Worm (Caenorhabditis elegans): Measurements from ENCODE around the gene srz-61.

srz-61 gene

DNA sequence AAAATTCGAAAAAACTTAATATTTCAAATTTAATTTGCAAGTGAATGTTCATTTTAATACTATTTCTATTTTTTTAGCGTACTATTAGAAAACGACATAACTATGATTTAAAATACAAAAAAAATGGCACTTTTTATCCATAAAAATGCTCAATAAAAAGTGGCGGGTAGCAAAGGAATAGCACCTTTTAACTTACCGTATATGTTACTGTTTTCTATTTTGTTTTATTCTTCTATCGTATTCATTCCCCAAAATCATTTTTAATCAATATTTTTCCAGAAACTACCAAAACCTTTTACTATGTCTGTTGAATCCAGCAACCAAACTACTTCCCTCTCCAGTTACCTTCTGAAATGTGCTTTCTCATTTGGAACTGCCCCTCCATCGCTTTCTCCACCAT is 29.7 kb downstream of the srz-61 start, which contains the start of gene C35D6.4:
C35D6.4 (plus strand) TSS at position 301 of the 400 bp plus-strand sequence.
- TF ChIP-seq scrt-1 (GFP tag; IDR thresholded peaks at IDR 0.05) (no peak), pes-1 (GFP tag; IDR thresholded peaks at IDR 0.05) (no peak), sea-1 (GFP tag; conservative IDR thresholded peaks at IDR 0.05) (no peak), ceh-36 (tag; optimal IDR thresholded peaks at IDR 0.05) (no peak), hmg-4 (GFP tag; optimal IDR thresholded peaks at IDR 0.05) (no peak), ama-1 (optimal IDR thresholded peaks at IDR 0.05) (no peak), B0310.2 (tag; optimal IDR thresholded peaks at IDR 0.05) (no peak), hmbx-1 (tag; optimal IDR thresholded peaks at IDR 0.05) (no peak), tbx-37 (GFP tag; conservative IDR thresholded peaks at IDR 0.05) (no peak), flt-1 (GFP tag; IDR thresholded peaks at IDR 0.05) (no peak), ceh-13 (GFP tag; optimal IDR thresholded peaks at IDR 0.05) (no peak)

DNA sequence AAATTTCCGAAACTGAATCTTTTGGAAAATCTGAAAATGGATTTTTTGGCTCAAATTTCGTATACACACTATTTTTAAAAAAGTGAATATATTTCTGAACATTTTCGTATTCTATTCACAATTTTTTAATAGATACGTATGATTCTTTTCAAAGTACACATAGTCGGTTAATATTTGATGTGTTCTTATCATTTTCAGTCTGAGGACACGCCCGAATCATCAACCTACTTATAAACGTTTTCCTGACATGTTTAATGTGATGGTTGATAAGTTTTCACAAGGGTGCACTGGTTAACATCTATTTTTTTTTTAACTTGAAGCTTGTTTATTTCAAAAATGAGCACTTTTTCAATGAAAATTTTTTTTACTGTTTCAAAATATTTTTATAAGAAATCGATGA is 43.6 kb downstream of the srz-61 start:
- TF ChIP-seq tbx-11 (GFP tag; IDR thresholded peaks at IDR 0.05), result no peak
- no peak for TF ChIP-seq flt-1 (GFP tag; IDR thresholded peaks at IDR 0.05)
- TF ChIP-seq ets-7 (tag; optimal IDR thresholded peaks at IDR 0.05), result no peak

DNA sequence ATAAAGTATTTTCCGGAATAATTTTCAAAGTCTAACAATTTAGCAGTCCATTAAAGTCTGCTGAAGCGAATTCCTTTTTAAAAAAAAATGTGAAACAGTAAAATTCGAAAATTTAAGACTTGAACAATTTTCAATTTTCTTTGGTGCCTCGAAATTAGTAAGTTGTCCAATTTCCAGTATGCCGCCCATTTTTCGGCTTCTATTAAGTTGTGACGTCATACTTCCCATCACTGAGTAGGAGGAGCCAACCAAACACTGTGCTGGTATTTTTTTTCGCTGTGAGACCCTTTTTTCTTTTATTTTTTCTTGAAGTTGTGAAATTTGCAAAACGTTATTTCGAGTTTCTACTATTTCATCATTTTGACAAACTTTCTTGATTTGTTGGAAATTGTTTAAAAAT is 49.6 kb downstream of the srz-61 start:
- TF ChIP-seq ceh-13 (GFP tag; optimal IDR thresholded peaks at IDR 0.05), result no peak
- TF ChIP-seq flt-1 (GFP tag; IDR thresholded peaks at IDR 0.05), result no peak
- no peak for TF ChIP-seq ets-7 (tag; optimal IDR thresholded peaks at IDR 0.05)
- no peak for TF ChIP-seq hmg-4 (GFP tag; optimal IDR thresholded peaks at IDR 0.05)
- no peak for TF ChIP-seq tbx-11 (GFP tag; IDR thresholded peaks at IDR 0.05)
- TF ChIP-seq ceh-36 (tag; optimal IDR thresholded peaks at IDR 0.05), result no peak
- TF ChIP-seq hmbx-1 (tag; optimal IDR thresholded peaks at IDR 0.05), result no peak
- no peak for TF ChIP-seq tbx-37 (GFP tag; conservative IDR thresholded peaks at IDR 0.05)
- no peak for TF ChIP-seq F13C5.2 (tag; optimal IDR thresholded peaks at IDR 0.05)
- TF ChIP-seq B0310.2 (tag; optimal IDR thresholded peaks at IDR 0.05), result no peak
- TF ChIP-seq ama-1 (optimal IDR thresholded peaks at IDR 0.05), result no peak
- TF ChIP-seq pes-1 (GFP tag; IDR thresholded peaks at IDR 0.05), result no peak

Measured in whole organism, early embryonic.